Worm (Caenorhabditis elegans) whole organism, early embryonic: ENCODE data around the gene C15F1.1.

Experiments used
- hmbx-1 ChIP-seq: sonication (generic microtip); optimal IDR thresholded peaks from 2 replicates; lab custom pipeline; 2016; ENCODE audit warnings: mild to moderate bottlenecking, missing genetic modification characterization, missing compliant biosample characterization
- tbx-37 ChIP-seq: fragments of 200-800 bp; sonication (Bioruptor generic); conservative IDR thresholded peaks from 2 replicates; pipeline ENCODE4 v1.3.6; 2022; ENCODE audit warnings: missing genetic modification reagents, missing genetic modification characterization, missing compliant biosample characterization

- no peak for TF ChIP-seq hmbx-1 (tag; lab: Kevin White, UChicago)
- no peak for TF ChIP-seq tbx-37 (GFP tag; lab: Robert Waterston, UW)
Observed at ce11 chrII:6972185-6972737, 17.4 kb upstream of the C15F1.1 start, which contains the start of gene art-1.
